Worm (Caenorhabditis elegans) whole organism, L1 larva: ENCODE measurements around the gene Y66D12A.3.

Experiments
- C16A3.4 ChIP-seq: fragments of 150-350 bp; optimal IDR thresholded peaks from 2 replicates; lab custom pipeline; 2014; ENCODE audit warnings: missing biosample characterization, missing genetic modification characterization
- F16B12.6 ChIP-seq: fragments of 150-350 bp; optimal IDR thresholded peaks from 2 replicates; lab custom pipeline; 2014; ENCODE audit warnings: missing biosample characterization, missing genetic modification characterization
- Y116A8C.19 ChIP-seq: sonication (generic microtip); optimal IDR thresholded peaks from 2 replicates; lab custom pipeline; 2016; ENCODE audit warnings: missing compliant biosample characterization, missing genetic modification characterization, borderline replicate concordance
- alr-1 ChIP-seq: fragments of 200-800 bp; sonication (Bioruptor generic); optimal IDR thresholded peaks from 2 replicates; lab custom pipeline; 2018; ENCODE audit warnings: borderline replicate concordance, mild to moderate bottlenecking, missing genetic modification characterization, missing compliant biosample characterization
- ama-1 ChIP-seq: fragments of 150-350 bp; optimal IDR thresholded peaks from 2 replicates; lab custom pipeline; 2014
- blmp-1 ChIP-seq: fragments of 150-350 bp; optimal IDR thresholded peaks from 2 replicates; lab custom pipeline; 2014; ENCODE audit warnings: missing biosample characterization, missing genetic modification characterization
- ceh-63 ChIP-seq: fragments of 200-800 bp; sonication (Bioruptor generic); optimal IDR thresholded peaks from 2 replicates; lab custom pipeline; 2018; ENCODE audit warnings: mild to moderate bottlenecking, missing genetic modification characterization, missing compliant biosample characterization
- ceh-90 ChIP-seq: sonication (generic microtip); optimal IDR thresholded peaks from 2 replicates; lab custom pipeline; 2016; ENCODE audit warnings: missing genetic modification characterization, missing compliant biosample characterization
- ces-1 ChIP-seq: fragments of 150-350 bp; optimal IDR thresholded peaks from 2 replicates; lab custom pipeline; 2014; ENCODE audit warnings: missing biosample characterization, missing genetic modification reagents, missing genetic modification characterization
- dpl-1 ChIP-seq, 3 experiments: fragments of 150-350 bp in 2 of 3; sonication (generic microtip) in 1 of 3; optimal IDR thresholded peaks; 2 replicates each; lab custom pipeline; 2014 to 2017; ENCODE audit warnings: missing biosample characterization in 3 of 3, missing genetic modification characterization in 3 of 3, missing genetic modification reagents in 3 of 3
- efl-1 ChIP-seq, 4 experiments: fragments of 150-350 bp; optimal IDR thresholded peaks in 3 of 4; peaks in 1 of 4; 1 replicate in 1 of 4; 2 replicates in 3 of 4; lab custom pipeline; 2014; ENCODE audit warnings: missing biosample characterization in 2 of 4, missing genetic modification characterization in 2 of 4, missing genetic modification reagents in 2 of 4
- elt-2 ChIP-seq: sonication (generic microtip); optimal IDR thresholded peaks from 2 replicates; lab custom pipeline; 2016; ENCODE audit warnings: missing genetic modification characterization, mild to moderate bottlenecking, inconsistent platforms, missing compliant biosample characterization, missing genetic modification reagents
- elt-3 ChIP-seq, 6 experiments: fragments of 150-350 bp in 1 of 6; sonication (generic microtip); optimal IDR thresholded peaks; 2 replicates each; lab custom pipeline; 2017 to 2018; ENCODE audit warnings: missing biosample characterization in 6 of 6, missing genetic modification characterization in 6 of 6, inconsistent platforms in 1 of 6
- fkh-4 ChIP-seq: sonication (generic microtip); optimal IDR thresholded peaks from 2 replicates; lab custom pipeline; 2016; ENCODE audit warnings: missing compliant biosample characterization, missing genetic modification characterization, borderline replicate concordance
- fos-1 ChIP-seq: fragments of 150-350 bp; optimal IDR thresholded peaks from 2 replicates; lab custom pipeline; 2014; ENCODE audit warnings: missing biosample characterization, missing genetic modification characterization
- hlh-17 ChIP-seq: fragments of 200-800 bp; sonication (Bioruptor generic); optimal IDR thresholded peaks from 2 replicates; lab custom pipeline; 2018; ENCODE audit warnings: missing genetic modification characterization, mild to moderate bottlenecking, missing compliant biosample characterization, moderate library complexity, borderline replicate concordance
- hlh-4 ChIP-seq: sonication (generic microtip); optimal IDR thresholded peaks from 2 replicates; lab custom pipeline; 2016; ENCODE audit warnings: mild to moderate bottlenecking, missing genetic modification characterization, missing compliant biosample characterization
- irx-1 ChIP-seq: sonication (generic microtip); optimal IDR thresholded peaks from 2 replicates; lab custom pipeline; 2016; ENCODE audit warnings: missing genetic modification characterization, missing compliant biosample characterization
- lin-13 ChIP-seq: fragments of 150-350 bp; optimal IDR thresholded peaks from 2 replicates; lab custom pipeline; 2014; ENCODE audit warnings: missing biosample characterization, missing genetic modification reagents, missing genetic modification characterization
- lin-14 ChIP-seq: fragments of 200-800 bp; sonication (Bioruptor generic); optimal IDR thresholded peaks from 2 replicates; lab custom pipeline; 2018; ENCODE audit warnings: mild to moderate bottlenecking, missing genetic modification characterization, moderate library complexity, missing compliant biosample characterization
- mab-9 ChIP-seq: fragments of 200-800 bp; sonication (Bioruptor generic); IDR thresholded peaks from 2 replicates; pipeline ENCODE4 v1.3.6; 2022; ENCODE audit warnings: missing genetic modification reagents, missing genetic modification characterization, missing compliant biosample characterization
- mdl-1 ChIP-seq, 2 experiments: fragments of 150-350 bp; optimal IDR thresholded peaks; 2 replicates each; lab custom pipeline; 2014 to 2017; ENCODE audit warnings: missing biosample characterization in 2 of 2, missing genetic modification characterization in 2 of 2, inconsistent platforms in 1 of 2
- mef-2 ChIP-seq: fragments of 150-350 bp; optimal IDR thresholded peaks from 2 replicates; lab custom pipeline; 2014; ENCODE audit warnings: missing biosample characterization, missing genetic modification characterization
- mep-1 ChIP-seq: fragments of 150-350 bp; optimal IDR thresholded peaks from 2 replicates; lab custom pipeline; 2014; ENCODE audit warnings: missing biosample characterization, missing genetic modification characterization
- nhr-11 ChIP-seq: fragments of 150-350 bp; optimal IDR thresholded peaks from 2 replicates; lab custom pipeline; 2014; ENCODE audit warnings: missing biosample characterization, missing genetic modification characterization
- nhr-12 ChIP-seq: sonication (generic microtip); optimal IDR thresholded peaks from 2 replicates; lab custom pipeline; 2017; ENCODE audit warnings: missing biosample characterization, missing genetic modification characterization
- nhr-19 ChIP-seq: fragments of 200-800 bp; sonication (Bioruptor generic); conservative IDR thresholded peaks from 2 replicates; pipeline ENCODE4 v1.3.6; 2022; ENCODE audit warnings: missing genetic modification characterization, missing compliant biosample characterization
- nhr-20 ChIP-seq: sonication (generic microtip); optimal IDR thresholded peaks from 2 replicates; lab custom pipeline; 2016; ENCODE audit warnings: mild to moderate bottlenecking, missing genetic modification characterization, missing compliant biosample characterization
- nhr-28 ChIP-seq: fragments of 150-350 bp; optimal IDR thresholded peaks from 2 replicates; lab custom pipeline; 2014; ENCODE audit warnings: missing biosample characterization, missing genetic modification characterization
- nhr-47 ChIP-seq: sonication (generic microtip); optimal IDR thresholded peaks from 2 replicates; lab custom pipeline; 2016; ENCODE audit warnings: mild to moderate bottlenecking, missing genetic modification characterization, moderate library complexity, missing compliant biosample characterization
- nhr-71 ChIP-seq: sonication (generic microtip); optimal IDR thresholded peaks from 2 replicates; lab custom pipeline; 2016; ENCODE audit warnings: mild to moderate bottlenecking, missing genetic modification characterization, moderate library complexity, missing compliant biosample characterization
- nhr-76 ChIP-seq: sonication (generic microtip); optimal IDR thresholded peaks from 2 replicates; lab custom pipeline; 2017; ENCODE audit warnings: missing biosample characterization, missing genetic modification characterization
- nhr-77 ChIP-seq: fragments of 150-350 bp; optimal IDR thresholded peaks from 2 replicates; lab custom pipeline; 2014; ENCODE audit warnings: missing biosample characterization, missing genetic modification characterization
- pax-3 ChIP-seq: fragments of 200-800 bp; sonication (Bioruptor generic); optimal IDR thresholded peaks from 2 replicates; lab custom pipeline; 2018; ENCODE audit warnings: mild to moderate bottlenecking, missing genetic modification characterization, moderate library complexity, missing compliant biosample characterization
- pqm-1 ChIP-seq: sonication (generic microtip); optimal IDR thresholded peaks from 3 replicates; lab custom pipeline; 2017; ENCODE audit warnings: missing biosample characterization, missing genetic modification characterization
- rnt-1 ChIP-seq: sonication (generic microtip); optimal IDR thresholded peaks from 2 replicates; lab custom pipeline; 2016; ENCODE audit warnings: mild to moderate bottlenecking, missing genetic modification characterization, moderate library complexity, missing compliant biosample characterization
- skn-1 ChIP-seq: fragments of 150-350 bp; optimal IDR thresholded peaks from 2 replicates; lab custom pipeline; 2014; ENCODE audit warnings: missing biosample characterization, missing genetic modification characterization
- snu-23 ChIP-seq: sonication (generic microtip); optimal IDR thresholded peaks from 2 replicates; lab custom pipeline; 2016; ENCODE audit warnings: missing genetic modification characterization, missing compliant biosample characterization
- sox-4 ChIP-seq: sonication (generic microtip); optimal IDR thresholded peaks from 2 replicates; lab custom pipeline; 2016; ENCODE audit warnings: missing genetic modification characterization, missing compliant biosample characterization
- sptf-1 ChIP-seq: fragments of 150-350 bp; optimal IDR thresholded peaks from 2 replicates; lab custom pipeline; 2014; ENCODE audit warnings: missing biosample characterization, missing genetic modification characterization
- sup-37 ChIP-seq: fragments of 200-800 bp; sonication (Bioruptor generic); optimal IDR thresholded peaks from 2 replicates; lab custom pipeline; 2018; ENCODE audit warnings: mild to moderate bottlenecking, missing genetic modification characterization, missing compliant biosample characterization
- swsn-7 ChIP-seq: sonication (generic microtip); optimal IDR thresholded peaks from 2 replicates; lab custom pipeline; 2016; ENCODE audit warnings: missing genetic modification characterization, missing compliant biosample characterization
- tbx-2 ChIP-seq: sonication (generic microtip); optimal IDR thresholded peaks from 2 replicates; lab custom pipeline; 2016; ENCODE audit warnings: missing genetic modification characterization, missing compliant biosample characterization
- tlp-1 ChIP-seq: fragments of 150-350 bp; optimal IDR thresholded peaks from 2 replicates; lab custom pipeline; 2014; ENCODE audit warnings: missing biosample characterization, missing genetic modification characterization
- vab-15 ChIP-seq: sonication (generic microtip); optimal IDR thresholded peaks from 2 replicates; lab custom pipeline; 2017; ENCODE audit warnings: missing genotype, mild to moderate bottlenecking, missing genetic modification characterization, missing compliant biosample characterization
- zag-1 ChIP-seq: fragments of 150-350 bp; optimal IDR thresholded peaks from 2 replicates; lab custom pipeline; 2014; ENCODE audit warnings: missing biosample characterization, missing genetic modification characterization
- zip-4 ChIP-seq: fragments of 200-800 bp; sonication (Bioruptor generic); optimal IDR thresholded peaks from 2 replicates; lab custom pipeline; 2018; ENCODE audit warnings: mild to moderate bottlenecking, missing genetic modification characterization, moderate library complexity, missing compliant biosample characterization

Y66D12A.3 gene

ce11 chrIII:11565602-11566001, 23.4 kb upstream of the Y66D12A.3 start, which contains the start of gene Y66D12A.10 (continued):
- peak; percentile 62 for TF ChIP-seq skn-1 (tag; lab: Kevin White, UChicago)
- peak; percentile 17 for TF ChIP-seq tbx-2 (tag; lab: Kevin White, UChicago)
- no peak for TF ChIP-seq sox-4 (tag; lab: Kevin White, UChicago)
- peak; percentile 41 for TF ChIP-seq F16B12.6 (tag; lab: Kevin White, UChicago)
- peak; percentile 32 for TF ChIP-seq lin-13 (GFP tag; lab: Kevin White, UChicago)
- TF ChIP-seq fkh-4 (tag; lab: Kevin White, UChicago): no peak
- TF ChIP-seq fos-1: no peak
- TF ChIP-seq sptf-1 (tag; lab: Kevin White, UChicago): no peak
- no peak for TF ChIP-seq nhr-28 (tag; lab: Kevin White, UChicago)
- no peak for TF ChIP-seq Y116A8C.19
- peak; percentile 19 for TF ChIP-seq swsn-7 (tag; lab: Kevin White, UChicago)
- no peak for TF ChIP-seq nhr-12 (tag; lab: Kevin White, UChicago)
- no peak for TF ChIP-seq nhr-76
- no peak for TF ChIP-seq mab-9 (GFP tag; lab: Robert Waterston, UW)
- no peak for TF ChIP-seq rnt-1 (tag; lab: Kevin White, UChicago)
- no peak for TF ChIP-seq irx-1 (tag; lab: Kevin White, UChicago)
- peak; percentile 14 for TF ChIP-seq C16A3.4 (tag; lab: Kevin White, UChicago)
- TF ChIP-seq nhr-77 (tag; lab: Kevin White, UChicago): peak; percentile 33
- peak; percentile 91 to 96 (median 94) for TF ChIP-seq dpl-1 (GFP tag; optimal IDR thresholded peaks at IDR 0.05; lab: Kevin White, UChicago)
- TF ChIP-seq pax-3 (tag; lab: Kevin White, UChicago): no peak
- TF ChIP-seq nhr-19: 0 out of 2 replicates have a peak, but pooled peaks have one; percentile 14
- TF ChIP-seq efl-1 (optimal IDR thresholded peaks at IDR 0.05; lab: Kevin White, UChicago): peak; percentile 88 to 96
- TF ChIP-seq efl-1 (GFP tag; optimal IDR thresholded peaks at IDR 0.05 in 1 of 2; lab: Kevin White, UChicago): peak; percentile 97 to 100
- no peak for TF ChIP-seq nhr-71
- peak; percentile 32 for TF ChIP-seq blmp-1 (tag; lab: Kevin White, UChicago)
- TF ChIP-seq lin-14 (GFP tag; lab: Kevin White, UChicago): no peak
- no peak for TF ChIP-seq ama-1
- no peak for TF ChIP-seq zip-4 (GFP tag; lab: Kevin White, UChicago)
- TF ChIP-seq mef-2 (tag; lab: Kevin White, UChicago): no peak
- no peak for TF ChIP-seq vab-15 (tag; lab: Kevin White, UChicago)
- TF ChIP-seq mep-1 (tag; lab: Kevin White, UChicago): peak; percentile 25
- TF ChIP-seq ceh-90 (tag; lab: Kevin White, UChicago): no peak
- TF ChIP-seq mdl-1 (tag; optimal IDR thresholded peaks at IDR 0.05; lab: Kevin White, UChicago): peak in 1 of 2 experiments; percentile 3
- no peak for TF ChIP-seq zag-1 (tag; lab: Kevin White, UChicago)
- no peak for TF ChIP-seq alr-1 (tag; lab: Kevin White, UChicago)
- peak in 1 of 6 experiments; percentile 26 for TF ChIP-seq elt-3 (tag; optimal IDR thresholded peaks at IDR 0.05; lab: Kevin White, UChicago)

ce11 chrIII:11567837-11568236, 21.2 kb upstream of the Y66D12A.3 start, which contains the start of gene psme-3:
psme-3 (plus strand) TSS chrIII:11568137.
- TF ChIP-seq ceh-63 (GFP tag; lab: Kevin White, UChicago): no peak
- no peak for TF ChIP-seq efl-1 (optimal IDR thresholded peaks at IDR 0.05; lab: Kevin White, UChicago)
- peak in 1 of 2 experiments; percentile 78 for TF ChIP-seq efl-1 (GFP tag; optimal IDR thresholded peaks at IDR 0.05 in 1 of 2; lab: Kevin White, UChicago)
- TF ChIP-seq, all 84 proteins: peak for 1

ce11 chrIII:11573921-11574320, 15.1 kb upstream of the Y66D12A.3 start, which contains the start of gene Y66D12A.8:
Y66D12A.8 (plus strand) TSS chrIII:11574221.
- TF ChIP-seq mab-9 (GFP tag; lab: Robert Waterston, UW): no peak
- no peak for TF ChIP-seq nhr-47 (tag; lab: Kevin White, UChicago)
- no peak for TF ChIP-seq hlh-4 (tag; lab: Kevin White, UChicago)
- no peak for TF ChIP-seq hlh-17 (GFP tag; lab: Kevin White, UChicago)
- no peak for TF ChIP-seq sup-37 (GFP tag; lab: Kevin White, UChicago)
- TF ChIP-seq F16B12.6 (tag; lab: Kevin White, UChicago): no peak
- no peak for TF ChIP-seq nhr-11 (tag; lab: Kevin White, UChicago)
- TF ChIP-seq tlp-1 (tag; lab: Kevin White, UChicago): no peak
- no peak for TF ChIP-seq nhr-20 (tag; lab: Kevin White, UChicago)
- no peak for TF ChIP-seq snu-23 (GFP tag; lab: Kevin White, UChicago)
- TF ChIP-seq sox-4 (tag; lab: Kevin White, UChicago): no peak
- no peak for TF ChIP-seq elt-2 (tag; lab: Kevin White, UChicago)
- no peak for TF ChIP-seq nhr-12 (tag; lab: Kevin White, UChicago)
- TF ChIP-seq nhr-77 (tag; lab: Kevin White, UChicago): no peak
- TF ChIP-seq pqm-1 (tag; lab: Kevin White, UChicago): no peak
- no peak for TF ChIP-seq elt-3 (tag; optimal IDR thresholded peaks at IDR 0.05; lab: Kevin White, UChicago)
- no peak for TF ChIP-seq ces-1 (GFP tag; lab: Kevin White, UChicago)
